Worm (Caenorhabditis elegans) whole organism, young adult: ENCODE measurements around the gene H40L08.8.
A peak's percentile ranks its signal among the peaks of the same experiment; 100 is the strongest.

Source experiments
- D2030.7 ChIP-seq: fragments of 200-800 bp; sonication (Bioruptor generic); IDR thresholded peaks from 2 replicates; pipeline ENCODE4 v1.3.6; 2022; ENCODE audit warnings: missing genetic modification reagents, missing genetic modification characterization, missing compliant biosample characterization
- F52B5.7 ChIP-seq: sonication (generic microtip); optimal IDR thresholded peaks from 2 replicates; lab custom pipeline; 2016; ENCODE audit warnings: mild to moderate bottlenecking, missing genetic modification characterization, missing compliant biosample characterization
- F55B11.4 ChIP-seq: sonication (generic microtip); optimal IDR thresholded peaks from 2 replicates; lab custom pipeline; 2016; ENCODE audit warnings: missing compliant biosample characterization, missing genetic modification characterization, borderline replicate concordance; ENCODE audit not compliant: insufficient read depth
- K11D2.4 ChIP-seq: fragments of 200-800 bp; sonication (Bioruptor generic); IDR thresholded peaks from 2 replicates; pipeline ENCODE4 v1.3.6; 2022; ENCODE audit warnings: missing genetic modification reagents, missing genetic modification characterization, missing compliant biosample characterization
- T26A5.8 ChIP-seq: sonication (generic microtip); optimal IDR thresholded peaks from 2 replicates; lab custom pipeline; 2016; ENCODE audit warnings: missing genetic modification characterization, missing compliant biosample characterization
- Y53F4B.3 ChIP-seq: fragments of 200-800 bp; sonication (Bioruptor generic); IDR thresholded peaks from 2 replicates; pipeline ENCODE4 v1.3.6; 2022; ENCODE audit warnings: missing genetic modification reagents, missing genetic modification characterization, missing compliant biosample characterization
- Y56A3A.18 ChIP-seq: fragments of 200-800 bp; sonication (Bioruptor generic); IDR thresholded peaks from 2 replicates; pipeline ENCODE4 v1.3.6; 2022; ENCODE audit warnings: missing genetic modification reagents, missing genetic modification characterization, missing compliant biosample characterization
- Y79H2A.3 ChIP-seq: fragments of 200-800 bp; sonication (Bioruptor generic); conservative IDR thresholded peaks from 2 replicates; pipeline ENCODE4 v1.3.6; 2022; ENCODE audit warnings: missing genetic modification reagents, missing genetic modification characterization, missing compliant biosample characterization
- akir-1 ChIP-seq: fragments of 200-800 bp; sonication (Bioruptor generic); optimal IDR thresholded peaks from 2 replicates; lab custom pipeline; 2018; ENCODE audit warnings: mild to moderate bottlenecking, missing genetic modification characterization, moderate library complexity, missing compliant biosample characterization
- aptf-2 ChIP-seq: fragments of 200-800 bp; sonication (Bioruptor generic); conservative IDR thresholded peaks from 2 replicates; pipeline ENCODE4 v1.3.6; 2022; ENCODE audit warnings: missing genetic modification reagents, missing genetic modification characterization, missing compliant biosample characterization
- atf-7 ChIP-seq: sonication (generic microtip); optimal IDR thresholded peaks from 2 replicates; lab custom pipeline; 2017; ENCODE audit warnings: mild to moderate bottlenecking, missing genetic modification characterization, missing compliant biosample characterization
- athp-1 ChIP-seq: sonication (generic microtip); optimal IDR thresholded peaks from 2 replicates; lab custom pipeline; 2017; ENCODE audit warnings: mild to moderate bottlenecking, missing genetic modification characterization, missing compliant biosample characterization
- attf-5 ChIP-seq: fragments of 200-800 bp; sonication (Bioruptor generic); optimal IDR thresholded peaks from 2 replicates; lab custom pipeline; 2018; ENCODE audit warnings: mild to moderate bottlenecking, missing genetic modification characterization, missing compliant biosample characterization
- attf-6 ChIP-seq: fragments of 200-800 bp; sonication (Bioruptor generic); IDR thresholded peaks from 2 replicates; pipeline ENCODE4 v1.3.6; 2022; ENCODE audit warnings: missing genetic modification reagents, missing genetic modification characterization, missing compliant biosample characterization
- bed-1 ChIP-seq: fragments of 200-800 bp; sonication (Bioruptor generic); IDR thresholded peaks from 2 replicates; pipeline ENCODE4 v1.3.6; 2022; ENCODE audit warnings: missing genetic modification reagents, missing genetic modification characterization, missing compliant biosample characterization
- bed-2 ChIP-seq: fragments of 200-800 bp; sonication (Bioruptor generic); IDR thresholded peaks from 2 replicates; pipeline ENCODE4 v1.3.6; 2022; ENCODE audit warnings: missing genetic modification reagents, missing genetic modification characterization, missing compliant biosample characterization
- ccch-3 ChIP-seq: fragments of 200-800 bp; sonication (Bioruptor generic); optimal IDR thresholded peaks from 2 replicates; lab custom pipeline; 2018; ENCODE audit warnings: mild to moderate bottlenecking, missing genetic modification characterization, missing compliant biosample characterization
- cebp-1 ChIP-seq, 2 experiments: fragments of 200-800 bp in 1 of 2; sonication (Bioruptor generic) in 1 of 2; sonication (generic microtip) in 1 of 2; IDR thresholded peaks in 1 of 2; optimal IDR thresholded peaks in 1 of 2; 2 replicates each; pipeline versions ENCODE4 v1.3.6 to Lab custom; 2017 to 2022; ENCODE audit warnings: missing compliant biosample characterization in 2 of 2, missing genetic modification characterization in 2 of 2, mild to moderate bottlenecking in 1 of 2, missing genetic modification reagents in 1 of 2, moderate library complexity in 1 of 2
- ceh-58 ChIP-seq: fragments of 200-800 bp; sonication (Bioruptor generic); IDR thresholded peaks from 2 replicates; pipeline ENCODE4 v1.3.6; 2022; ENCODE audit warnings: missing genetic modification characterization, missing compliant biosample characterization
- ceh-91 ChIP-seq: fragments of 200-800 bp; sonication (Bioruptor generic); IDR thresholded peaks from 2 replicates; pipeline ENCODE4 v1.3.6; 2022; ENCODE audit warnings: missing genetic modification reagents, missing genetic modification characterization, missing compliant biosample characterization
- chd-7 ChIP-seq: sonication (generic microtip); optimal IDR thresholded peaks from 2 replicates; lab custom pipeline; 2016; ENCODE audit warnings: mild to moderate bottlenecking, missing genetic modification characterization, moderate library complexity, missing compliant biosample characterization
- die-1 ChIP-seq: sonication (generic microtip); optimal IDR thresholded peaks from 2 replicates; lab custom pipeline; 2016; ENCODE audit warnings: missing genotype, mild to moderate bottlenecking, missing genetic modification characterization, missing compliant biosample characterization
- dox-1 ChIP-seq: fragments of 200-800 bp; sonication (Bioruptor generic); IDR thresholded peaks from 2 replicates; pipeline ENCODE4 v1.3.6; 2022; ENCODE audit warnings: missing genetic modification reagents, missing genetic modification characterization, missing compliant biosample characterization
- dpff-1 ChIP-seq: sonication (generic microtip); optimal IDR thresholded peaks from 2 replicates; lab custom pipeline; 2017; ENCODE audit warnings: mild to moderate bottlenecking, missing genetic modification characterization, missing compliant biosample characterization
- efl-1 ChIP-seq: fragments of 150-350 bp; optimal IDR thresholded peaks from 2 replicates; lab custom pipeline; 2014; ENCODE audit warnings: missing biosample characterization, missing genetic modification reagents, missing genetic modification characterization
- egl-18 ChIP-seq: fragments of 200-800 bp; sonication (Bioruptor generic); IDR thresholded peaks from 2 replicates; pipeline ENCODE4 v1.3.6; 2022; ENCODE audit warnings: missing genetic modification reagents, missing genetic modification characterization, missing compliant biosample characterization
- ets-4 ChIP-seq: fragments of 200-800 bp; sonication (Bioruptor generic); optimal IDR thresholded peaks from 2 replicates; lab custom pipeline; 2018; ENCODE audit warnings: mild to moderate bottlenecking, missing genetic modification characterization, missing compliant biosample characterization
- gei-17 ChIP-seq: fragments of 200-800 bp; sonication (Bioruptor generic); optimal IDR thresholded peaks from 2 replicates; lab custom pipeline; 2018; ENCODE audit warnings: mild to moderate bottlenecking, missing genetic modification characterization, missing compliant biosample characterization
- hlh-12 ChIP-seq: sonication (generic microtip); optimal IDR thresholded peaks from 2 replicates; lab custom pipeline; 2016; ENCODE audit warnings: missing genetic modification characterization, missing compliant biosample characterization
- hmg-20 ChIP-seq: fragments of 200-800 bp; sonication (Bioruptor generic); IDR thresholded peaks from 2 replicates; pipeline ENCODE4 v1.3.6; 2022; ENCODE audit warnings: missing genetic modification reagents, missing genetic modification characterization, missing compliant biosample characterization
- lag-1 ChIP-seq: fragments of 200-800 bp; sonication (Bioruptor generic); IDR thresholded peaks from 2 replicates; pipeline ENCODE4 v1.3.6; 2022; ENCODE audit warnings: missing genetic modification reagents, missing genetic modification characterization, missing compliant biosample characterization
- let-526 ChIP-seq: fragments of 200-800 bp; sonication (Bioruptor generic); IDR thresholded peaks from 2 replicates; pipeline ENCODE4 v1.3.6; 2022; ENCODE audit warnings: missing genetic modification reagents, missing genetic modification characterization, missing compliant biosample characterization
- lin-54 ChIP-seq: fragments of 200-800 bp; sonication (Bioruptor generic); optimal IDR thresholded peaks from 2 replicates; lab custom pipeline; 2018; ENCODE audit warnings: mild to moderate bottlenecking, missing genetic modification characterization, missing compliant biosample characterization
- lsy-27 ChIP-seq: sonication (generic microtip); optimal IDR thresholded peaks from 2 replicates; lab custom pipeline; 2017; ENCODE audit warnings: missing genetic modification characterization, mild to moderate bottlenecking, missing compliant biosample characterization, antibody characterized with exemption, missing genotype, borderline replicate concordance; ENCODE audit not compliant: insufficient read depth
- madf-10 ChIP-seq: sonication (generic microtip); optimal IDR thresholded peaks from 2 replicates; lab custom pipeline; 2016; ENCODE audit warnings: mild to moderate bottlenecking, missing genetic modification characterization, missing compliant biosample characterization
- madf-3 ChIP-seq: fragments of 200-800 bp; sonication (Bioruptor generic); IDR thresholded peaks from 2 replicates; pipeline ENCODE4 v1.3.6; 2022; ENCODE audit warnings: missing genetic modification reagents, missing genetic modification characterization, missing compliant biosample characterization
- madf-8 ChIP-seq: fragments of 200-800 bp; sonication (Bioruptor generic); conservative IDR thresholded peaks from 2 replicates; pipeline ENCODE4 v1.3.6; 2022; ENCODE audit warnings: missing genetic modification reagents, missing genetic modification characterization, missing compliant biosample characterization
- mel-28 ChIP-seq: sonication (generic microtip); optimal IDR thresholded peaks from 2 replicates; lab custom pipeline; 2016; ENCODE audit warnings: borderline replicate concordance, mild to moderate bottlenecking, missing genetic modification characterization, missing compliant biosample characterization
- nfyb-1 ChIP-seq: fragments of 200-800 bp; sonication (Bioruptor generic); IDR thresholded peaks from 2 replicates; pipeline ENCODE4 v1.3.6; 2022; ENCODE audit warnings: missing genetic modification reagents, missing genetic modification characterization, missing compliant biosample characterization
- nhr-120 ChIP-seq: fragments of 200-800 bp; sonication (Bioruptor generic); IDR thresholded peaks from 2 replicates; pipeline ENCODE4 v1.3.6; 2022; ENCODE audit warnings: missing genetic modification characterization, missing compliant biosample characterization
- nhr-27 ChIP-seq: fragments of 200-800 bp; sonication (Bioruptor generic); optimal IDR thresholded peaks from 2 replicates; lab custom pipeline; 2018; ENCODE audit warnings: mild to moderate bottlenecking, missing genetic modification characterization, moderate library complexity, missing compliant biosample characterization
- nhr-80 ChIP-seq: sonication (generic microtip); optimal IDR thresholded peaks from 2 replicates; lab custom pipeline; 2016; ENCODE audit warnings: missing genetic modification characterization, missing compliant biosample characterization
- pha-4 ChIP-seq: fragments of 150-350 bp; sonication (generic microtip); optimal IDR thresholded peaks from 2 replicates; lab custom pipeline; 2014; ENCODE audit warnings: missing biosample characterization, missing genetic modification reagents, missing genetic modification characterization
- snpc-1.3 ChIP-seq: sonication (generic microtip); optimal IDR thresholded peaks from 2 replicates; lab custom pipeline; 2017; ENCODE audit warnings: missing genetic modification characterization, mild to moderate bottlenecking, missing compliant biosample characterization, antibody characterized with exemption, moderate library complexity, missing genotype, missing genetic modification reagents; ENCODE audit not compliant: insufficient read depth
- tbx-9 ChIP-seq: sonication (generic microtip); optimal IDR thresholded peaks from 2 replicates; lab custom pipeline; 2016; ENCODE audit warnings: borderline replicate concordance, missing genetic modification characterization, inconsistent platforms, missing compliant biosample characterization
- unc-130 ChIP-seq: sonication (generic microtip); optimal IDR thresholded peaks from 2 replicates; lab custom pipeline; 2016; ENCODE audit warnings: missing genetic modification reagents, missing genetic modification characterization, missing compliant biosample characterization
- unc-62 ChIP-seq: fragments of 150-350 bp; optimal IDR thresholded peaks from 2 replicates; lab custom pipeline; 2014; ENCODE audit warnings: missing biosample characterization, missing genetic modification reagents, missing genetic modification characterization
- ztf-25 ChIP-seq: fragments of 200-800 bp; sonication (Bioruptor generic); IDR thresholded peaks from 2 replicates; pipeline ENCODE4 v1.3.6; 2022; ENCODE audit warnings: missing genetic modification reagents, missing genetic modification characterization, missing compliant biosample characterization

Gene H40L08.8

ce11 chrX:15040552-15041080 lies 36.8 kb downstream of the H40L08.8 start, which contains the start of gene C18B12.4 (continued):
- no peak for TF ChIP-seq ccch-3 (GFP tag; lab: Kevin White, UChicago)
- TF ChIP-seq die-1 = peak; percentile 27
- peak; percentile 93 for TF ChIP-seq attf-5 (GFP tag; lab: Kevin White, UChicago)
- no peak for TF ChIP-seq D2030.7 (GFP tag; lab: Robert Waterston, UW)
- TF ChIP-seq snpc-1.3 (tag; lab: Kevin White, UChicago) = no peak
- peak; percentile 83 for TF ChIP-seq cebp-1 (GFP tag; IDR thresholded peaks at IDR 0.05; lab: Robert Waterston, UW)
- peak; percentile 93 for TF ChIP-seq cebp-1 (tag; optimal IDR thresholded peaks at IDR 0.05; lab: Kevin White, UChicago)
- TF ChIP-seq akir-1 (GFP tag; lab: Kevin White, UChicago) = no peak
- TF ChIP-seq chd-7 (tag; lab: Kevin White, UChicago) = peak; percentile 87
- peak; percentile 69 for TF ChIP-seq atf-7 (tag; lab: Kevin White, UChicago)
- peak; percentile 70; the same call in 1 of the 2 replicates for TF ChIP-seq madf-3 (GFP tag; lab: Robert Waterston, UW)
- TF ChIP-seq unc-62 (GFP tag; lab: Kevin White, UChicago) = peak; percentile 31
- peak; percentile 91 for TF ChIP-seq nhr-80 (tag; lab: Kevin White, UChicago)
- peak; percentile 55 for TF ChIP-seq madf-8 (GFP tag; lab: Robert Waterston, UW)
- no peak for TF ChIP-seq egl-18 (GFP tag; lab: Robert Waterston, UW)
- TF ChIP-seq efl-1 = peak; percentile 60
- TF ChIP-seq F52B5.7 (tag; lab: Kevin White, UChicago) = peak; percentile 26
- TF ChIP-seq lag-1 (GFP tag; lab: Robert Waterston, UW) = no peak
- no peak for TF ChIP-seq lsy-27 (tag; lab: Kevin White, UChicago)
- no peak for TF ChIP-seq bed-1 (GFP tag; lab: Robert Waterston, UW)
- TF ChIP-seq pha-4 (tag; lab: Kevin White, UChicago) = no peak
- TF ChIP-seq dox-1 (GFP tag; lab: Robert Waterston, UW) = peak; percentile 92
- TF ChIP-seq attf-6 (GFP tag; lab: Robert Waterston, UW) = no peak
- peak; percentile 21 for TF ChIP-seq ets-4
- 0 out of 2 replicates have a peak, but pooled peaks have one; percentile 29 for TF ChIP-seq nhr-120 (GFP tag; lab: Robert Waterston, UW)
- TF ChIP-seq madf-10 = peak; percentile 70
- peak; percentile 87 for TF ChIP-seq nfyb-1
- TF ChIP-seq Y56A3A.18 (GFP tag; lab: Robert Waterston, UW) = peak; percentile 39; the same call in 1 of the 2 replicates
- TF ChIP-seq dpff-1 (tag; lab: Kevin White, UChicago) = no peak
- peak; percentile 64; the same call in 1 of the 2 replicates for TF ChIP-seq let-526 (GFP tag; lab: Robert Waterston, UW)
- peak; percentile 74 for TF ChIP-seq bed-2 (GFP tag; lab: Robert Waterston, UW)
- no peak for TF ChIP-seq ztf-25 (GFP tag; lab: Robert Waterston, UW)
- TF ChIP-seq hmg-20 (GFP tag; lab: Robert Waterston, UW) = no peak
- peak; percentile 51 for TF ChIP-seq gei-17
- TF ChIP-seq mel-28 (tag; lab: Kevin White, UChicago) = no peak
- no peak for TF ChIP-seq aptf-2
- TF ChIP-seq unc-130 (GFP tag; lab: Kevin White, UChicago) = no peak
- no peak for TF ChIP-seq ceh-91 (GFP tag; lab: Robert Waterston, UW)
- no peak for TF ChIP-seq Y79H2A.3 (GFP tag; lab: Robert Waterston, UW)
- TF ChIP-seq Y53F4B.3 = no peak
- no peak for TF ChIP-seq nhr-27 (tag; lab: Kevin White, UChicago)
- TF ChIP-seq lin-54 (GFP tag; lab: Kevin White, UChicago) = peak; percentile 59
- TF ChIP-seq K11D2.4 (GFP tag; lab: Robert Waterston, UW) = peak; percentile 87; the same call in 1 of the 2 replicates
- no peak for TF ChIP-seq ceh-58 (GFP tag; lab: Robert Waterston, UW)
- TF ChIP-seq athp-1 (tag; lab: Kevin White, UChicago) = no peak
- TF ChIP-seq hlh-12 (tag; lab: Kevin White, UChicago) = no peak
- no peak for TF ChIP-seq F55B11.4 (tag; lab: Kevin White, UChicago)
- TF ChIP-seq tbx-9 = no peak
- TF ChIP-seq T26A5.8 (tag; lab: Kevin White, UChicago) = no peak
